Fruit fly (Drosophila melanogaster) whole organism, embryonic: ENCODE data around the gene Ktch.

Source experiments
- ATbp ChIP-seq: fragments of 200-800 bp; sonication (Bioruptor generic); optimal IDR thresholded peaks from 2 replicates; lab custom pipeline; 2017; ENCODE audit warnings: missing biosample characterization, mild to moderate bottlenecking, missing genetic modification characterization, missing genetic modification reagents
- CG1024 ChIP-seq: fragments of 200-800 bp; sonication (Bioruptor generic); IDR thresholded peaks from 2 replicates; pipeline ENCODE4 v1.3.6; 2022; ENCODE audit warnings: missing biosample characterization, missing genetic modification characterization
- CG10979 ChIP-seq: fragments of 200-800 bp; sonication (Bioruptor generic); optimal IDR thresholded peaks from 2 replicates; lab custom pipeline; 2018; ENCODE audit warnings: missing biosample characterization, mild to moderate bottlenecking, missing genetic modification characterization, moderate library complexity
- CG11398 ChIP-seq: fragments of 200-800 bp; sonication (Bioruptor generic); optimal IDR thresholded peaks from 2 replicates; lab custom pipeline; 2016; ENCODE audit warnings: missing biosample characterization, missing genetic modification characterization
- CG12071 ChIP-seq: fragments of 200-800 bp; sonication (Bioruptor generic); optimal IDR thresholded peaks from 3 replicates; lab custom pipeline; 2018; ENCODE audit warnings: missing biosample characterization, mild to moderate bottlenecking, missing genetic modification characterization
- CG12391 ChIP-seq: fragments of 200-800 bp; sonication (Bioruptor generic); optimal IDR thresholded peaks from 3 replicates; lab custom pipeline; 2018; ENCODE audit warnings: missing biosample characterization, mild to moderate bottlenecking, missing genetic modification characterization, moderate library complexity
- CG14014 ChIP-seq: fragments of 200-800 bp; sonication (Bioruptor generic); IDR thresholded peaks from 2 replicates; pipeline ENCODE4 v1.3.6; 2022; ENCODE audit warnings: missing biosample characterization, missing genetic modification characterization
- CG14050 ChIP-seq: fragments of 200-800 bp; sonication (Bioruptor generic); IDR thresholded peaks from 3 replicates; pipeline ENCODE4 v1.3.6; 2022; ENCODE audit warnings: missing biosample characterization, missing genetic modification characterization
- CG1647 ChIP-seq: fragments of 200-800 bp; sonication (Bioruptor generic); optimal IDR thresholded peaks from 3 replicates; lab custom pipeline; 2016; ENCODE audit warnings: missing biosample characterization, missing genetic modification characterization
- CG17328 ChIP-seq: fragments of 200-800 bp; sonication (Bioruptor generic); IDR thresholded peaks from 2 replicates; pipeline ENCODE4 v1.3.6; 2022; ENCODE audit warnings: missing biosample characterization, missing genetic modification characterization
- CG18764 ChIP-seq: fragments of 200-800 bp; sonication (Bioruptor generic); optimal IDR thresholded peaks from 3 replicates; lab custom pipeline; 2016; ENCODE audit warnings: missing biosample characterization, missing genetic modification characterization
- CG34422 ChIP-seq: fragments of 200-800 bp; sonication (Bioruptor generic); IDR thresholded peaks from 3 replicates; pipeline ENCODE4 v1.3.6; 2022; ENCODE audit warnings: missing biosample characterization, missing genetic modification characterization
- CG4328 ChIP-seq: fragments of 200-800 bp; sonication (Bioruptor generic); optimal IDR thresholded peaks from 3 replicates; lab custom pipeline; 2017; ENCODE audit warnings: missing biosample characterization, missing genetic modification reagents, missing genetic modification characterization
- CG6683 ChIP-seq: fragments of 200-800 bp; sonication (Bioruptor generic); optimal IDR thresholded peaks from 2 replicates; lab custom pipeline; 2017; ENCODE audit warnings: missing biosample characterization, mild to moderate bottlenecking, missing genetic modification characterization, missing genetic modification reagents
- CG6813 ChIP-seq: fragments of 200-800 bp; sonication (Bioruptor generic); optimal IDR thresholded peaks from 2 replicates; lab custom pipeline; 2017; ENCODE audit warnings: missing biosample characterization, missing genetic modification characterization, mild to moderate bottlenecking, moderate library complexity, missing genetic modification reagents
- CG7839 ChIP-seq: fragments of 200-800 bp; sonication (Bioruptor generic); optimal IDR thresholded peaks from 3 replicates; lab custom pipeline; 2018; ENCODE audit warnings: missing biosample characterization, mild to moderate bottlenecking, missing genetic modification characterization, moderate library complexity
- Dp ChIP-seq: fragments of 200-800 bp; sonication (Bioruptor generic); optimal IDR thresholded peaks from 2 replicates; lab custom pipeline; 2018; ENCODE audit warnings: missing biosample characterization, mild to moderate bottlenecking, missing genetic modification characterization, moderate library complexity
- Elba2 ChIP-seq: fragments of 200-800 bp; sonication (Bioruptor generic); optimal IDR thresholded peaks from 3 replicates; lab custom pipeline; 2016; ENCODE audit warnings: missing biosample characterization, missing genetic modification characterization
- HLH54F ChIP-seq: fragments of 200-800 bp; sonication (Bioruptor generic); optimal IDR thresholded peaks from 3 replicates; lab custom pipeline; 2016; ENCODE audit warnings: missing biosample characterization, missing genetic modification characterization
- Hr51 ChIP-seq, 2 experiments: fragments of 200-800 bp; sonication (Bioruptor generic); optimal IDR thresholded peaks; 2 replicates in 1 of 2; 3 replicates in 1 of 2; lab custom pipeline; 2016 to 2018; ENCODE audit warnings: missing biosample characterization in 2 of 2, missing genetic modification characterization in 2 of 2, mild to moderate bottlenecking in 1 of 2, moderate library complexity in 1 of 2
- Neu2 ChIP-seq: fragments of 200-800 bp; sonication (Bioruptor generic); optimal IDR thresholded peaks from 3 replicates; lab custom pipeline; 2016; ENCODE audit warnings: missing biosample characterization, missing genetic modification characterization, borderline replicate concordance
- Opbp ChIP-seq: fragments of 200-800 bp; sonication (Bioruptor generic); IDR thresholded peaks from 3 replicates; pipeline ENCODE4 v1.3.6; 2022; ENCODE audit warnings: missing biosample characterization, missing genetic modification characterization; ENCODE audit not compliant: partially characterized antibody
- Vsx1 ChIP-seq: fragments of 200-800 bp; sonication (Bioruptor generic); optimal IDR thresholded peaks from 2 replicates; lab custom pipeline; 2017; ENCODE audit warnings: missing biosample characterization, mild to moderate bottlenecking, missing genetic modification characterization, missing genetic modification reagents
- Xrp1 ChIP-seq: fragments of 200-800 bp; sonication (Bioruptor generic); IDR thresholded peaks from 2 replicates; pipeline ENCODE4 v1.3.6; 2022; ENCODE audit warnings: missing biosample characterization, missing genetic modification characterization
- abd-A ChIP-seq: fragments of 200-800 bp; sonication (Bioruptor generic); optimal IDR thresholded peaks from 3 replicates; lab custom pipeline; 2019; ENCODE audit warnings: missing biosample characterization, mild to moderate bottlenecking, missing genetic modification characterization, moderate library complexity
- bigmax ChIP-seq: fragments of 200-800 bp; sonication (Bioruptor generic); optimal IDR thresholded peaks from 2 replicates; lab custom pipeline; 2018; ENCODE audit warnings: missing biosample characterization, mild to moderate bottlenecking, missing genetic modification characterization
- btn ChIP-seq: fragments of 200-800 bp; sonication (Bioruptor generic); optimal IDR thresholded peaks from 2 replicates; lab custom pipeline; 2016; ENCODE audit warnings: missing biosample characterization, missing genetic modification characterization
- cwo ChIP-seq: fragments of 200-800 bp; sonication (Bioruptor generic); optimal IDR thresholded peaks from 3 replicates; lab custom pipeline; 2017; ENCODE audit warnings: missing biosample characterization, missing genetic modification characterization, mild to moderate bottlenecking, moderate library complexity, missing genetic modification reagents
- dmrt99B ChIP-seq: fragments of 200-800 bp; sonication (Bioruptor generic); optimal IDR thresholded peaks from 2 replicates; lab custom pipeline; 2018; ENCODE audit warnings: missing biosample characterization, mild to moderate bottlenecking, missing genetic modification characterization, moderate library complexity
- gcm ChIP-seq: fragments of 200-800 bp; sonication (Bioruptor generic); optimal IDR thresholded peaks from 2 replicates; lab custom pipeline; 2019; ENCODE audit warnings: missing biosample characterization, mild to moderate bottlenecking, missing genetic modification characterization, moderate library complexity
- gsb ChIP-seq: fragments of 200-800 bp; sonication (Bioruptor generic); IDR thresholded peaks from 2 replicates; pipeline ENCODE4 v1.3.6; 2022; ENCODE audit warnings: missing biosample characterization, missing genetic modification characterization
- h ChIP-seq: fragments of >200 bp; optimal IDR thresholded peaks from 2 replicates; lab custom pipeline; 2017
- kay ChIP-seq: fragments of 200-800 bp; sonication (Bioruptor generic); optimal IDR thresholded peaks from 2 replicates; lab custom pipeline; 2016; ENCODE audit warnings: missing biosample characterization, missing genetic modification characterization
- ken ChIP-seq: fragments of 200-800 bp; sonication (Bioruptor generic); IDR thresholded peaks from 3 replicates; pipeline ENCODE4 v1.3.6; 2022; ENCODE audit warnings: missing biosample characterization, missing genetic modification characterization
- lmd ChIP-seq: fragments of 200-800 bp; sonication (Bioruptor generic); IDR thresholded peaks from 2 replicates; pipeline ENCODE4 v1.3.6; 2022; ENCODE audit warnings: missing biosample characterization, missing genetic modification characterization
- lola ChIP-seq, 3 experiments: fragments of >200 bp in 2 of 3; fragments of 200-800 bp in 1 of 3; sonication (Bioruptor generic) in 1 of 3; optimal IDR thresholded peaks; 2 replicates each; lab custom pipeline; 2017 to 2019; ENCODE audit warnings: missing biosample characterization in 3 of 3, missing genetic modification characterization in 3 of 3, mild to moderate bottlenecking in 1 of 3, moderate library complexity in 1 of 3
- lov ChIP-seq, 2 experiments: fragments of 200-800 bp in 1 of 2; fragments of >200 bp in 1 of 2; sonication (Bioruptor generic) in 1 of 2; IDR thresholded peaks in 1 of 2; optimal IDR thresholded peaks in 1 of 2; 2 replicates in 1 of 2; 3 replicates in 1 of 2; pipeline versions ENCODE4 v1.3.6 to Lab custom; 2017 to 2022; ENCODE audit warnings: missing biosample characterization in 1 of 2, missing genetic modification characterization in 1 of 2
- p53 ChIP-seq: fragments of 200-800 bp; sonication (Bioruptor generic); optimal IDR thresholded peaks from 2 replicates; lab custom pipeline; 2016; ENCODE audit warnings: missing biosample characterization, missing genetic modification characterization
- pan ChIP-seq, 4 experiments: fragments of >200 bp in 3 of 4; fragments of 200-800 bp in 1 of 4; sonication (Bioruptor generic) in 1 of 4; optimal IDR thresholded peaks in 3 of 4; IDR thresholded peaks in 1 of 4; 2 replicates each; pipeline versions ENCODE4 v1.3.6 to Lab custom; 2017 to 2022; ENCODE audit warnings: missing biosample characterization in 2 of 4, missing genetic modification characterization in 2 of 4, mixed read lengths in 1 of 4
- pita ChIP-seq: fragments of 200-800 bp; sonication (Bioruptor generic); optimal IDR thresholded peaks from 2 replicates; lab custom pipeline; 2017; ENCODE audit warnings: missing biosample characterization, mild to moderate bottlenecking, missing genetic modification characterization
- prd ChIP-seq, 3 experiments: fragments of >200 bp in 2 of 3; fragments of 200-800 bp in 1 of 3; sonication (Bioruptor generic) in 1 of 3; optimal IDR thresholded peaks in 2 of 3; IDR thresholded peaks in 1 of 3; 2 replicates in 2 of 3; 3 replicates in 1 of 3; pipeline versions ENCODE4 v1.3.6 to Lab custom; 2017 to 2022; ENCODE audit warnings: missing biosample characterization in 1 of 3, missing genetic modification characterization in 1 of 3
- rib ChIP-seq: fragments of 200-800 bp; sonication (Bioruptor generic); IDR thresholded peaks from 2 replicates; pipeline ENCODE4 v1.3.6; 2022; ENCODE audit warnings: missing biosample characterization, missing genetic modification characterization
- ro ChIP-seq: fragments of 200-800 bp; sonication (Bioruptor generic); IDR thresholded peaks from 2 replicates; pipeline ENCODE4 v1.3.6; 2022; ENCODE audit warnings: missing biosample characterization, missing genetic modification characterization
- slbo ChIP-seq: fragments of 200-800 bp; sonication (Bioruptor generic); IDR thresholded peaks from 2 replicates; pipeline ENCODE4 v1.3.6; 2022; ENCODE audit warnings: missing biosample characterization, missing genetic modification characterization
- ssp ChIP-seq: fragments of 200-800 bp; sonication (Bioruptor generic); IDR thresholded peaks from 2 replicates; pipeline ENCODE4 v1.3.6; 2022; ENCODE audit warnings: missing biosample characterization, missing genetic modification characterization
- toy ChIP-seq: fragments of 200-800 bp; sonication (Bioruptor generic); IDR thresholded peaks from 2 replicates; pipeline ENCODE4 v1.3.6; 2022; ENCODE audit warnings: missing biosample characterization, missing genetic modification characterization
- ttk ChIP-seq: fragments of 200-800 bp; sonication (Bioruptor generic); IDR thresholded peaks from 2 replicates; pipeline ENCODE4 v2.1.2; 2022; ENCODE audit warnings: missing biosample characterization, missing genetic modification characterization
- wdn ChIP-seq: fragments of 200-800 bp; sonication (Bioruptor generic); IDR thresholded peaks from 2 replicates; pipeline ENCODE4 v1.3.6; 2022; ENCODE audit warnings: missing biosample characterization, missing genetic modification characterization
- zf30C ChIP-seq: fragments of 200-800 bp; sonication (Bioruptor generic); optimal IDR thresholded peaks from 3 replicates; lab custom pipeline; 2018; ENCODE audit warnings: missing biosample characterization, mild to moderate bottlenecking, missing genetic modification characterization

Gene Ktch

DNA sequence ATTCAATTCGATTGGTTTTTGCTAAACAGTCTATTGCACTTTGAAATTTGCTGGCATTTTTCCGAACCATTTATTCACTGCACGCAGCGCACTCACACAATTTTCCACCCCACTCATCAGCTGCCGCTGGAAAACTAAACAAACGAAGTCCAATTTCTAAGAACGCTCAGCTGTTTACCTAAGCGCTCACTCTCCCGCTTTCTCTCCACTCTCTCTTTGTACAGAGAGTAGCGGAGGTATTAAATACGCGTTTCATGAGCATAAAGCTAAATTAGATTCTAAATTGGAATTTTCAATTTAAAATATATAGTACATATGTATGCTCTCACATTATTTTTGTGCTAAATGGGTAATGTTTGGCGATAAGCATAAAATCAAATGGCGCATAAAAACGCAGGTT, 38.5 kb upstream of the Ktch start, which contains the start of gene stops (continued):
- TF ChIP-seq bigmax (GFP tag; lab: Kevin White, UChicago) (peak; percentile 17), ssp (no peak), CG14014 (GFP tag; lab: Robert Waterston, UW) (peak; percentile 52; the same call in 1 of the 2 replicates), Opbp (no peak), rib (no peak), lov (optimal IDR thresholded peaks at IDR 0.05; lab: Kevin White, UChicago) (no peak), lov (GFP tag; IDR thresholded peaks at IDR 0.05; lab: Robert Waterston, UW) (no peak), p53 (GFP tag; lab: Kevin White, UChicago) (peak; percentile 15), toy (GFP tag; lab: Robert Waterston, UW) (no peak), CG6813 (GFP tag; lab: Kevin White, UChicago) (no peak), kay (GFP tag; lab: Kevin White, UChicago) (no peak), ro (GFP tag; lab: Robert Waterston, UW) (no peak), CG18764 (GFP tag; lab: Kevin White, UChicago) (peak; percentile 46), gcm (GFP tag; lab: Kevin White, UChicago) (no peak), ATbp (GFP tag; lab: Kevin White, UChicago) (peak; percentile 80), Hr51 (GFP tag; optimal IDR thresholded peaks at IDR 0.05; lab: Kevin White, UChicago) (peak in 1 of 2 experiments; percentile 17), gsb (no peak), CG6683 (no peak), CG10979 (tag; lab: Kevin White, UChicago) (no peak), HLH54F (GFP tag; lab: Kevin White, UChicago) (no peak), CG34422 (GFP tag; lab: Robert Waterston, UW) (0 out of 3 replicates have a peak, but pooled peaks have one; percentile 17), CG1024 (peak; percentile 44; the same call in 1 of the 2 replicates), Dp (GFP tag; lab: Kevin White, UChicago) (no peak), CG4328 (GFP tag; lab: Kevin White, UChicago) (no peak), CG7839 (tag; lab: Kevin White, UChicago) (peak; percentile 19), CG17328 (GFP tag; lab: Robert Waterston, UW) (no peak), dmrt99B (tag; lab: Kevin White, UChicago) (peak; percentile 7), wdn (GFP tag; lab: Robert Waterston, UW) (no peak), ken (GFP tag; lab: Robert Waterston, UW) (no peak), Elba2 (no peak), Neu2 (GFP tag; lab: Kevin White, UChicago) (no peak), CG12391 (tag; lab: Kevin White, UChicago) (no peak), CG12071 (GFP tag; lab: Kevin White, UChicago) (peak; percentile 62), lola (GFP tag; optimal IDR thresholded peaks at IDR 0.05; lab: Kevin White, UChicago) (no peak), btn (GFP tag; lab: Kevin White, UChicago) (no peak), pan (optimal IDR thresholded peaks at IDR 0.05; lab: Kevin White, UChicago) (no peak), pan (GFP tag; optimal IDR thresholded peaks at IDR 0.05 in 1 of 2, IDR thresholded peaks at IDR 0.05 in 1 of 2) (peak in 1 of 2 experiments; percentile 23), Xrp1 (GFP tag; lab: Robert Waterston, UW) (peak; percentile 44), ttk (peak; percentile 23; the same call in 1 of the 2 replicates), Vsx1 (GFP tag; lab: Kevin White, UChicago) (peak; percentile 11), pita (GFP tag; lab: Kevin White, UChicago) (no peak), zf30C (GFP tag; lab: Kevin White, UChicago) (no peak), prd (optimal IDR thresholded peaks at IDR 0.05; lab: Kevin White, UChicago) (no peak), prd (GFP tag; IDR thresholded peaks at IDR 0.05; lab: Robert Waterston, UW) (no peak), cwo (GFP tag; lab: Kevin White, UChicago) (no peak), slbo (GFP tag; lab: Robert Waterston, UW) (no peak), CG1647 (GFP tag; lab: Kevin White, UChicago) (peak; percentile 6), CG14050 (GFP tag; lab: Robert Waterston, UW) (0 out of 3 replicates have a peak, but pooled peaks have one; percentile 19), abd-A (tag; lab: Kevin White, UChicago) (no peak), lmd (GFP tag; lab: Robert Waterston, UW) (no peak), h (lab: Kevin White, UChicago) (no peak), CG11398 (no peak)
